Fruit fly (Drosophila melanogaster) whole organism, wandering third instar larva: ENCODE results near the gene Slob.
A peak's percentile ranks its signal among the peaks of the same experiment; 100 is the strongest.

ENCODE experiments used
- Abd-B ChIP-seq: fragments of >200 bp; optimal IDR thresholded peaks from 2 replicates; lab custom pipeline; 2017; ENCODE audit warnings: missing biosample characterization, missing genetic modification characterization
- CG32264 ChIP-seq: fragments of 200-800 bp; sonication (Bioruptor generic); optimal IDR thresholded peaks from 2 replicates; lab custom pipeline; 2016; ENCODE audit warnings: missing biosample characterization, missing genetic modification characterization
- CG9705 ChIP-seq: fragments of 200-800 bp; sonication (Bioruptor generic); optimal IDR thresholded peaks from 2 replicates; lab custom pipeline; 2018; ENCODE audit warnings: missing biosample characterization, mild to moderate bottlenecking, missing genetic modification characterization
- CrebA ChIP-seq: fragments of 200-800 bp; sonication (Bioruptor generic); optimal IDR thresholded peaks from 2 replicates; lab custom pipeline; 2016; ENCODE audit warnings: missing biosample characterization, mild to moderate bottlenecking, missing genetic modification characterization, borderline replicate concordance
- Dfd ChIP-seq: fragments of >200 bp; optimal IDR thresholded peaks from 2 replicates; lab custom pipeline; 2017; ENCODE audit warnings: missing biosample characterization, missing genetic modification characterization
- Dif ChIP-seq: fragments of 200-275, 200-300 bp; sonication (Bioruptor generic); optimal IDR thresholded peaks from 2 replicates; lab custom pipeline; 2018; ENCODE audit warnings: missing biosample characterization, missing genetic modification characterization; ENCODE audit not compliant: partially characterized antibody
- HLH106 ChIP-seq: fragments of 200-800 bp; optimal IDR thresholded peaks from 3 replicates; lab custom pipeline; 2019; ENCODE audit warnings: missing biosample characterization, mild to moderate bottlenecking, missing genetic modification characterization, moderate library complexity
- Hnf4 ChIP-seq: fragments of 200-800 bp; sonication (Bioruptor generic); optimal IDR thresholded peaks from 2 replicates; lab custom pipeline; 2016; ENCODE audit warnings: missing biosample characterization, mild to moderate bottlenecking, missing genetic modification characterization
- Hr78 ChIP-seq: fragments of >200 bp; optimal IDR thresholded peaks from 2 replicates; lab custom pipeline; 2017; ENCODE audit warnings: missing biosample characterization, missing genetic modification characterization
- Hr83 ChIP-seq: fragments of 200-300 bp; sonication (Bioruptor generic); optimal IDR thresholded peaks from 2 replicates; lab custom pipeline; 2016; ENCODE audit warnings: missing biosample characterization, mild to moderate bottlenecking, missing genetic modification characterization, moderate library complexity; ENCODE audit not compliant: poor library complexity, severe bottlenecking
- Jra ChIP-seq: sonication (Bioruptor generic); optimal IDR thresholded peaks from 2 replicates; lab custom pipeline; 2016; ENCODE audit warnings: missing biosample characterization, missing genetic modification characterization
- Mio ChIP-seq: sonication (Bioruptor generic); optimal IDR thresholded peaks from 2 replicates; lab custom pipeline; 2016; ENCODE audit warnings: missing biosample characterization, missing genetic modification characterization
- Myc ChIP-seq: fragments of >200 bp; optimal IDR thresholded peaks from 2 replicates; lab custom pipeline; 2017
- OdsH ChIP-seq: fragments of 200-800 bp; sonication (Bioruptor generic); optimal IDR thresholded peaks from 2 replicates; lab custom pipeline; 2016; ENCODE audit warnings: missing biosample characterization, mild to moderate bottlenecking, missing genetic modification characterization
- Rel ChIP-seq, 2 experiments: fragments of 200-800 bp; sonication (Bioruptor generic) in 1 of 2; optimal IDR thresholded peaks; 2 replicates in 1 of 2; 3 replicates in 1 of 2; lab custom pipeline; 2016 to 2019; ENCODE audit warnings: mild to moderate bottlenecking in 2 of 2, missing biosample characterization in 2 of 2, missing genetic modification characterization in 2 of 2, moderate library complexity in 1 of 2
- Sp1 ChIP-seq: fragments of 200-800 bp; sonication (Bioruptor generic); optimal IDR thresholded peaks from 3 replicates; lab custom pipeline; 2019; ENCODE audit warnings: missing biosample characterization, mild to moderate bottlenecking, missing genetic modification characterization, moderate library complexity
- Vsx2 ChIP-seq: fragments of 200-300, 225-300 bp; sonication (Bioruptor generic); optimal IDR thresholded peaks from 2 replicates; lab custom pipeline; 2018; ENCODE audit warnings: missing biosample characterization, missing genetic modification characterization; ENCODE audit not compliant: partially characterized antibody
- br ChIP-seq: fragments of 200-800 bp; sonication (Bioruptor generic); optimal IDR thresholded peaks from 2 replicates; lab custom pipeline; 2016; ENCODE audit warnings: missing biosample characterization, missing genetic modification characterization
- brk ChIP-seq: fragments of 200-800 bp; sonication (Bioruptor generic); optimal IDR thresholded peaks from 2 replicates; lab custom pipeline; 2016; ENCODE audit warnings: missing biosample characterization, mild to moderate bottlenecking, missing genetic modification characterization
- dmrt93B ChIP-seq: fragments of 200-800 bp; sonication (Bioruptor generic); optimal IDR thresholded peaks from 2 replicates; lab custom pipeline; 2018; ENCODE audit warnings: missing biosample characterization, mild to moderate bottlenecking, missing genetic modification characterization
- ey ChIP-seq: fragments of 200-800 bp; sonication (Bioruptor generic); optimal IDR thresholded peaks from 2 replicates; lab custom pipeline; 2016; ENCODE audit warnings: missing biosample characterization, missing genetic modification characterization
- foxo ChIP-seq, 2 experiments: fragments of 200-800 bp; sonication (Bioruptor generic); optimal IDR thresholded peaks; 2 replicates in 1 of 2; 3 replicates in 1 of 2; lab custom pipeline; 2016 to 2017; ENCODE audit warnings: missing biosample characterization in 2 of 2, missing genetic modification characterization in 2 of 2
- fru ChIP-seq: fragments of 200-800 bp; sonication (Bioruptor generic); optimal IDR thresholded peaks from 3 replicates; lab custom pipeline; 2016; ENCODE audit warnings: missing biosample characterization, mild to moderate bottlenecking, missing genetic modification characterization
- h ChIP-seq: fragments of 200-800 bp; sonication (Bioruptor generic); optimal IDR thresholded peaks from 3 replicates; lab custom pipeline; 2016; ENCODE audit warnings: missing biosample characterization, mild to moderate bottlenecking, missing genetic modification characterization
- jim ChIP-seq: fragments of 175-275, 200-325 bp; sonication (Bioruptor generic); optimal IDR thresholded peaks from 2 replicates; lab custom pipeline; 2016; ENCODE audit warnings: missing biosample characterization, mild to moderate bottlenecking, missing genetic modification characterization
- lola ChIP-seq: fragments of >200 bp; optimal IDR thresholded peaks from 2 replicates; lab custom pipeline; 2017; ENCODE audit warnings: missing biosample characterization, missing genetic modification characterization
- rgr ChIP-seq: fragments of 200-800 bp; sonication (Bioruptor generic); optimal IDR thresholded peaks from 3 replicates; lab custom pipeline; 2016; ENCODE audit warnings: missing biosample characterization, mild to moderate bottlenecking, missing genetic modification characterization
- sage ChIP-seq: fragments of 200-800 bp; sonication (Bioruptor generic); optimal IDR thresholded peaks from 2 replicates; lab custom pipeline; 2016; ENCODE audit warnings: missing biosample characterization, mild to moderate bottlenecking, missing genetic modification characterization
- sv ChIP-seq: fragments of 200-800 bp; sonication (Bioruptor generic); optimal IDR thresholded peaks from 3 replicates; lab custom pipeline; 2016; ENCODE audit warnings: missing biosample characterization, missing genetic modification characterization
- tai ChIP-seq: sonication (Bioruptor generic); optimal IDR thresholded peaks from 2 replicates; lab custom pipeline; 2016; ENCODE audit warnings: missing biosample characterization, missing genetic modification characterization
- usp ChIP-seq: fragments of >200 bp; optimal IDR thresholded peaks from 2 replicates; lab custom pipeline; 2017; ENCODE audit warnings: missing biosample characterization, missing genetic modification characterization
- woc ChIP-seq: sonication (Bioruptor generic); optimal IDR thresholded peaks from 2 replicates; lab custom pipeline; 2016; ENCODE audit warnings: missing biosample characterization, mild to moderate bottlenecking, missing genetic modification characterization

Gene Slob

DNA sequence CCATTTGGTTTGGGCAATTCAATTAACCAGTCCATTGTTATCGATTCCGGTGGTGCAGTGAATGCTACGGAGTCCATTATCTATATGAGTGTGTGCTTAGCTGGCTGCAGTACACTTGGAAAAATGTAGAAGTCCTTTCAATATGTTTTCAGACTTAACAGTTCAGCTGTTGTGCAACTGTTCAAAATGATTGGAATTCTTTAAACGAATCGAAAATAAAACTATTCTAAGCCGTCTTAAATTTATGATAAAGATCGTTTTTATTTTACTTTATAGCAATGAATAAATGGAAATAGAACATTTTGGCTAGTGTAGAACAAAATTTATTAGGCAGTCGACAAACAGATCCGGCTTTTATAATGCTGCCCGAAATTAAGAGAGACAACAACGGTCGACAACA lies 58.0 kb downstream of the Slob start:
- TF ChIP-seq sv (GFP tag; lab: Kevin White, UChicago) = no peak
- no peak for TF ChIP-seq Abd-B (GFP tag; lab: Kevin White, UChicago)
- no peak for TF ChIP-seq Rel (GFP tag; optimal IDR thresholded peaks at IDR 0.05; lab: Kevin White, UChicago)
- no peak for TF ChIP-seq Rel (tag; optimal IDR thresholded peaks at IDR 0.05; lab: Kevin White, UChicago)
- no peak for TF ChIP-seq foxo (GFP tag; optimal IDR thresholded peaks at IDR 0.05; lab: Kevin White, UChicago)
- no peak for TF ChIP-seq Vsx2
- TF ChIP-seq lola = no peak
- TF ChIP-seq HLH106 (tag; lab: Kevin White, UChicago) = no peak
- TF ChIP-seq sage (GFP tag; lab: Kevin White, UChicago) = no peak
- no peak for TF ChIP-seq Myc (lab: Kevin White, UChicago)
- no peak for TF ChIP-seq Dif (GFP tag; lab: Kevin White, UChicago)
- TF ChIP-seq Hr83 (GFP tag; lab: Kevin White, UChicago) = no peak
- TF ChIP-seq h (GFP tag; lab: Kevin White, UChicago) = no peak
- TF ChIP-seq rgr (GFP tag; lab: Kevin White, UChicago) = no peak
- TF ChIP-seq OdsH (GFP tag; lab: Kevin White, UChicago) = no peak
- no peak for TF ChIP-seq dmrt93B (GFP tag; lab: Kevin White, UChicago)

DNA sequence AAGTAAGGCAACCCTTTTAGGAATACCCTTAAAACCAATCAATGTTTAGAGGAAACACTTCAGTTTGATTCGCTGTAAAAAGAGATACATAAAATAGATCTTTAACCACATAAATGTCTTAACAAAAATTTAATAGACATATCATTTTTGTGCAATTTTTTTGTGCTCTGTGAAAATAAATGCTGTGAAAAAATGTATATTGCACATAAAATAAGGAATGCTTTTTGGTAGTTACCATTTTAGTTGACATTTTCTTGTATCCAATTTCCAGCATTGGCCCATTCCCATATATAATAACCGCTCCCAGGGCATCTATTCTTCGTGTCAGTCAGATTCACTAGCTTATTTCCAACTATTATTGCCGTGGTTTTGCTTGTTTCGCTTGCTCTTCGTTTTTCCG lies 62.6 kb downstream of the Slob start:
- no peak for TF ChIP-seq woc (GFP tag; lab: Kevin White, UChicago)
- no peak for TF ChIP-seq Hr83 (GFP tag; lab: Kevin White, UChicago)
- TF ChIP-seq jim (GFP tag; lab: Kevin White, UChicago) = no peak
- TF ChIP-seq brk (GFP tag; lab: Kevin White, UChicago) = no peak
- TF ChIP-seq Myc (lab: Kevin White, UChicago) = no peak
- no peak for TF ChIP-seq usp
- no peak for TF ChIP-seq Dfd (GFP tag; lab: Kevin White, UChicago)

DNA sequence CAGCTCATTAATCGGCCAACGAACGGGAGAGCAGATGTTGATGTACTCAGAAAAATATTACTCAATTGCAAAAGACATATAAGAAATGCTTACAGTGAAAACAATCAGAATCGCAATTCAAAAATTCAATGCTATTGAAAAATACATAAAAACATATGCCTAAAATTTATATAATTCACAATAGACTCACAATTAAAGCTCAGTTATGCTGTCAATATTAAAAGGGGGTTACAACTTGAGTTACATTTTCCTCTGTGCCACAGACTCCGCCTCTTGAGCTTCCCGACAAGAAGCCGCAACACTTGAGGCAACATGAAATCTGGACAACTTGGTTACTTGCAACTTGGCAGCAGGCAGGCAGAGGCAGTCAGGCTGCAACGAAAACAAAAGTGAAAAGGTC lies 63.3 kb downstream of the Slob start:
- TF ChIP-seq Mio (no peak), OdsH (GFP tag; lab: Kevin White, UChicago) (peak; percentile 48), Hr78 (no peak), tai (GFP tag; lab: Kevin White, UChicago) (no peak), ey (GFP tag; lab: Kevin White, UChicago) (peak; percentile 46), HLH106 (tag; lab: Kevin White, UChicago) (peak; percentile 47), foxo (GFP tag; optimal IDR thresholded peaks at IDR 0.05; lab: Kevin White, UChicago) (peak in 1 of 2 experiments; percentile 57), br (peak; percentile 49), h (GFP tag; lab: Kevin White, UChicago) (peak; percentile 31), rgr (GFP tag; lab: Kevin White, UChicago) (peak; percentile 15), fru (GFP tag; lab: Kevin White, UChicago) (peak; percentile 66), Sp1 (GFP tag; lab: Kevin White, UChicago) (peak; percentile 45), Hnf4 (GFP tag; lab: Kevin White, UChicago) (peak; percentile 43)
- TF ChIP-seq, all 38 proteins: peak for 10

DNA sequence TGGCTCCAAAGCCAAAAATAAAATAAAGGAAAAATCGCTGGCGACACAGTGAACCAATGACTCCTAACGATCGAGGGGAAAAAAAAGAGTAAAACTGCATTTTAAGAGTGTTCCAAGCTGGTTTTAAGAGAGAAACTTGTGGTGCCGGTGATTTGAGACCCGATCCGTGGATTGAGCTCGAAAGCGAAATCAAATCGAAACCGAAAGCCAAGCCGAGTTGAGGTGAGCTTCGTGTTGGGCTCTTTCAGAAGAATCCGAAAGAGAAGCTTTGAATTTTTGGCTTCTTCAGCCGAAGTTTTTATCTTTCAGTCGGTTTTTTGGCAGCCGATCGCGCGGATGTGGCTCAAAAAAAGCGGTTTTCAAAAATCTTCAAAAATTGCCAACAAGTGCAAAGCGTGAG lies 66.8 kb downstream of the Slob start, which contains the start of gene CG6739:
Gene CG6739, plus strand, starts transcription at position 307 of the 400 bp plus-strand sequence.
- TF ChIP-seq CrebA (no peak), br (no peak), tai (GFP tag; lab: Kevin White, UChicago) (no peak), Dfd (GFP tag; lab: Kevin White, UChicago) (no peak), CG32264 (GFP tag; lab: Kevin White, UChicago) (no peak), woc (GFP tag; lab: Kevin White, UChicago) (no peak), HLH106 (tag; lab: Kevin White, UChicago) (no peak), Rel (GFP tag; optimal IDR thresholded peaks at IDR 0.05; lab: Kevin White, UChicago) (no peak), Rel (tag; optimal IDR thresholded peaks at IDR 0.05; lab: Kevin White, UChicago) (no peak), Sp1 (GFP tag; lab: Kevin White, UChicago) (no peak), OdsH (GFP tag; lab: Kevin White, UChicago) (no peak), brk (GFP tag; lab: Kevin White, UChicago) (no peak), foxo (GFP tag; optimal IDR thresholded peaks at IDR 0.05; lab: Kevin White, UChicago) (no peak), Abd-B (GFP tag; lab: Kevin White, UChicago) (no peak), Dif (GFP tag; lab: Kevin White, UChicago) (no peak), Jra (no peak), CG9705 (GFP tag; lab: Kevin White, UChicago) (no peak), jim (GFP tag; lab: Kevin White, UChicago) (no peak)
